Worm (Caenorhabditis elegans) whole organism, L2 larva: ENCODE measurements around the gene scd-2.
A peak's percentile ranks its signal among the peaks of the same experiment; 100 is the strongest.

Source experiments
- F13H6.1 ChIP-seq: sonication (generic microtip); optimal IDR thresholded peaks from 2 replicates; lab custom pipeline; 2016; ENCODE audit warnings: missing genetic modification characterization, missing compliant biosample characterization
- alr-1 ChIP-seq: fragments of 150-350 bp; optimal IDR thresholded peaks from 2 replicates; lab custom pipeline; 2014; ENCODE audit warnings: missing biosample characterization, missing genetic modification characterization
- aly-2 ChIP-seq: fragments of 150-350 bp; optimal IDR thresholded peaks from 2 replicates; lab custom pipeline; 2014; ENCODE audit warnings: missing biosample characterization, missing genetic modification characterization
- ama-1 ChIP-seq: fragments of 150-350 bp; optimal IDR thresholded peaks from 2 replicates; lab custom pipeline; 2018; ENCODE audit warnings: inconsistent platforms
- crh-2 ChIP-seq: sonication (generic microtip); optimal IDR thresholded peaks from 2 replicates; lab custom pipeline; 2017; ENCODE audit warnings: missing biosample characterization, missing genetic modification characterization
- dmd-4 ChIP-seq: sonication (generic microtip); optimal IDR thresholded peaks from 2 replicates; lab custom pipeline; 2017; ENCODE audit warnings: missing biosample characterization, missing genetic modification characterization
- egl-27 ChIP-seq: sonication (generic microtip); optimal IDR thresholded peaks from 3 replicates; lab custom pipeline; 2017; ENCODE audit warnings: missing biosample characterization, missing genetic modification reagents, missing genetic modification characterization
- elt-1 ChIP-seq: fragments of 150-350 bp; optimal IDR thresholded peaks from 2 replicates; lab custom pipeline; 2014; ENCODE audit warnings: missing biosample characterization, missing genetic modification characterization
- elt-3 ChIP-seq: sonication (generic microtip); optimal IDR thresholded peaks from 2 replicates; lab custom pipeline; 2017; ENCODE audit warnings: missing biosample characterization, missing genetic modification characterization
- fos-1 ChIP-seq: fragments of 150-350 bp; optimal IDR thresholded peaks from 2 replicates; lab custom pipeline; 2014; ENCODE audit warnings: missing biosample characterization, missing genetic modification characterization
- gmeb-1 ChIP-seq: fragments of 150-350 bp; optimal IDR thresholded peaks from 2 replicates; lab custom pipeline; 2014; ENCODE audit warnings: missing biosample characterization, missing genetic modification characterization
- lin-11 ChIP-seq: fragments of 150-350 bp; sonication (generic microtip); optimal IDR thresholded peaks from 2 replicates; lab custom pipeline; 2014; ENCODE audit warnings: missing biosample characterization, missing genetic modification characterization, inconsistent platforms, mixed read lengths
- lin-13 ChIP-seq: fragments of 150-350 bp; optimal IDR thresholded peaks from 2 replicates; lab custom pipeline; 2014; ENCODE audit warnings: missing biosample characterization, missing genetic modification reagents, missing genetic modification characterization
- lin-39 ChIP-seq: fragments of 150-350 bp; optimal IDR thresholded peaks from 2 replicates; lab custom pipeline; 2014; ENCODE audit warnings: missing biosample characterization, missing genetic modification reagents, missing genetic modification characterization
- lsy-2 ChIP-seq, 2 experiments: fragments of 150-350 bp in 1 of 2; sonication (generic microtip) in 1 of 2; optimal IDR thresholded peaks; 2 replicates each; lab custom pipeline; 2014 to 2017; ENCODE audit warnings: missing biosample characterization in 2 of 2, missing genetic modification characterization in 2 of 2
- mab-5 ChIP-seq: fragments of 150-350 bp; optimal IDR thresholded peaks from 2 replicates; lab custom pipeline; 2014; ENCODE audit warnings: missing biosample characterization, missing genetic modification characterization
- mbf-1 ChIP-seq: sonication (generic microtip); optimal IDR thresholded peaks from 2 replicates; lab custom pipeline; 2017; ENCODE audit warnings: missing biosample characterization, missing genetic modification characterization
- mdl-1 ChIP-seq, 2 experiments: fragments of 150-350 bp in 1 of 2; sonication (generic microtip) in 1 of 2; optimal IDR thresholded peaks; 2 replicates each; lab custom pipeline; 2017; ENCODE audit warnings: missing biosample characterization in 2 of 2, missing genetic modification characterization in 2 of 2
- nhr-12 ChIP-seq: fragments of 150-350 bp; optimal IDR thresholded peaks from 2 replicates; lab custom pipeline; 2014; ENCODE audit warnings: missing biosample characterization, missing genetic modification characterization
- nhr-129 ChIP-seq: fragments of 150-350 bp; optimal IDR thresholded peaks from 2 replicates; lab custom pipeline; 2014; ENCODE audit warnings: missing biosample characterization, missing genetic modification characterization
- nhr-21 ChIP-seq: fragments of 150-350 bp; optimal IDR thresholded peaks from 2 replicates; lab custom pipeline; 2014; ENCODE audit warnings: missing biosample characterization, missing genetic modification characterization
- nhr-23 ChIP-seq: fragments of 150-350 bp; optimal IDR thresholded peaks from 2 replicates; lab custom pipeline; 2014; ENCODE audit warnings: missing biosample characterization, missing genetic modification reagents, missing genetic modification characterization
- nhr-237 ChIP-seq: fragments of 150-350 bp; optimal IDR thresholded peaks from 2 replicates; lab custom pipeline; 2014; ENCODE audit warnings: missing biosample characterization, missing genetic modification characterization
- nhr-25 ChIP-seq: fragments of 150-350 bp; sonication (generic microtip); optimal IDR thresholded peaks from 3 replicates; lab custom pipeline; 2014; ENCODE audit warnings: missing biosample characterization, missing genetic modification characterization
- nhr-6 ChIP-seq: fragments of 150-350 bp; optimal IDR thresholded peaks from 2 replicates; lab custom pipeline; 2014; ENCODE audit warnings: missing biosample characterization, missing genetic modification characterization
- peb-1 ChIP-seq: fragments of 150-350 bp; optimal IDR thresholded peaks from 2 replicates; lab custom pipeline; 2014; ENCODE audit warnings: missing biosample characterization, missing genetic modification characterization
- sem-4 ChIP-seq: fragments of 150-350 bp; optimal IDR thresholded peaks from 2 replicates; lab custom pipeline; 2014; ENCODE audit warnings: missing biosample characterization, missing genetic modification reagents, missing genetic modification characterization
- sma-3 ChIP-seq: sonication (generic microtip); optimal IDR thresholded peaks from 2 replicates; lab custom pipeline; 2016; ENCODE audit warnings: missing genetic modification reagents, missing genetic modification characterization, missing compliant biosample characterization
- sma-9 ChIP-seq, 2 experiments: fragments of 150-350 bp in 1 of 2; sonication (generic microtip) in 1 of 2; optimal IDR thresholded peaks; 2 replicates each; lab custom pipeline; 2014 to 2016; ENCODE audit warnings: missing genetic modification characterization in 2 of 2, mild to moderate bottlenecking in 1 of 2, missing biosample characterization in 1 of 2, missing compliant biosample characterization in 1 of 2, missing genetic modification reagents in 1 of 2, moderate library complexity in 1 of 2
- snpc-4 ChIP-seq: fragments of 150-350 bp; optimal IDR thresholded peaks from 2 replicates; lab custom pipeline; 2014; ENCODE audit warnings: missing biosample characterization, missing genetic modification characterization
- unc-39 ChIP-seq: fragments of 150-350 bp; optimal IDR thresholded peaks from 2 replicates; lab custom pipeline; 2014; ENCODE audit warnings: missing biosample characterization, missing genetic modification characterization
- unc-62 ChIP-seq: fragments of 150-350 bp; optimal IDR thresholded peaks from 2 replicates; lab custom pipeline; 2014; ENCODE audit warnings: missing biosample characterization, missing genetic modification reagents, missing genetic modification characterization
- ztf-1 ChIP-seq: fragments of 200-800 bp; sonication (Bioruptor generic); conservative IDR thresholded peaks from 2 replicates; pipeline ENCODE4 v1.3.6; 2022; ENCODE audit warnings: missing genetic modification characterization, missing compliant biosample characterization

scd-2 gene

DNA sequence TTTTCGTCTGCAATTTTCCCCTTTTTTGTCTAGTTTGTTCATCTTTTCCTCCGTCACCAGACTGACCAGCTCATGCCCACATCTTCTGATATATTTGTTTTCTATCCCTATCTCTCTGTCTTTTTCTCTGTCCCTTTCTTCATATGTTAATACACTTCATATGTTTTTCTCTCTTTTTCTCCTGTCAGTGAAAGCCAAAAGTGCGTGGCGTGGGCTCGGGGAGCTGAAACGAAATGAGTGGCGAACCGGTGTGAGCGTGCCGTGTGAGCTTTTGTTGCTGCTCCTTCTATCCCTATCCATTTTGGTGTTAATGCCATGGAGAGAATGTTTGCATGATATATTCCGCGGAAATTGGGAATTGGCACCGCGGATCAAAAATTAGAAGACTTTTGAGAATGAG lies 1.2 kb upstream of the scd-2 start:
- TF ChIP-seq unc-62 (GFP tag; lab: Kevin White, UChicago) = no peak
- no peak for TF ChIP-seq lin-11 (tag; lab: Kevin White, UChicago)
- TF ChIP-seq nhr-25 = no peak
- TF ChIP-seq nhr-21 (tag; lab: Kevin White, UChicago) = no peak
- no peak for TF ChIP-seq peb-1 (tag; lab: Kevin White, UChicago)
- TF ChIP-seq dmd-4 (tag; lab: Kevin White, UChicago) = no peak
- TF ChIP-seq egl-27 (tag; lab: Kevin White, UChicago) = no peak
- TF ChIP-seq nhr-23 (tag; lab: Kevin White, UChicago) = no peak
- TF ChIP-seq fos-1 (tag; lab: Kevin White, UChicago) = no peak
- TF ChIP-seq lin-39 (tag; lab: Kevin White, UChicago) = no peak
- no peak for TF ChIP-seq nhr-12 (tag; lab: Kevin White, UChicago)
- TF ChIP-seq unc-39 (tag; lab: Kevin White, UChicago) = no peak
- no peak for TF ChIP-seq nhr-129 (tag; lab: Kevin White, UChicago)
- TF ChIP-seq elt-3 (tag; lab: Kevin White, UChicago) = no peak

DNA sequence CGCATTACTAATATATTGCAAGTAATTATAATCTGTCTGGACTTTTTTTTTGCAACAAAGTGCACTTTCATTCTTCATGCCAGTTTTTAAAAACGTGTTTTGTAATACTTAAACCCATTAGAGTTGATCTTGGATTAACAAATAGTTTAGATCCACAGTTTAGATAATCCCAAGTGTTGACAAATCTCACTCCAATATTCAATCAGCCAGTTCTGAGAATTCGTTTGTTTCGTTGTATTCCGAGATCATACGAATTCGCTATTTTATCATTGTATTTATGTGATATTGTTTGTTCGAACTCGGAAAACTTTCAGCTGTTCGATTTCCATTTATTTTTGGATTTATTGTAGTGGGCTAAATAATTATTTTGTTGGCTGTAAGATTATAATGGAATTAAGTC lies 12.8 kb downstream of the scd-2 start:
- TF ChIP-seq sma-9 (GFP tag; optimal IDR thresholded peaks at IDR 0.05; lab: Kevin White, UChicago) = peak; percentile 30
- no peak for TF ChIP-seq sma-9 (tag; optimal IDR thresholded peaks at IDR 0.05; lab: Kevin White, UChicago)
- no peak for TF ChIP-seq mab-5 (tag; lab: Kevin White, UChicago)
- no peak for TF ChIP-seq mbf-1 (tag; lab: Kevin White, UChicago)

DNA sequence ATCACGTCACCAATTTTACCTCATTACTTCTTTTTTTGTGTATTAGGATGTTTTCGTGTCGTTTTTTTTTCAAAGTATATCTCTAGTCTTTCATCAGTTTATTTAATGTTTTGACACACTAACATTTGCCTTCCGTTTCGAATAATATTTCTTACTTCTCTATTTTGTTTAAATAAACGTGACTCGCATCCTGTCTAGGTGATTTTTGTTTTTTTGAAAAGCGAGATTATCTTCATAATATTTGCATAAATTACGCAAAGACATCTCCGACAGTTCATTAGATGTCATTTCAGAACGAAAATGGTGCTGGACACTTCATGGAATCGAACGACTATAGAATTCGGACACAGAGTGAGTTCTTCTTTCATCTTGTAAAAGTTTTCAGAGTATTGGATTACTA lies 16.3 kb downstream of the scd-2 start, which contains the start of gene T10H9.1:
Gene T10H9.1, plus strand, starts transcription at position 301 of the 400 bp plus-strand sequence.
- TF ChIP-seq snpc-4 (tag; lab: Kevin White, UChicago) (no peak), nhr-237 (tag; lab: Kevin White, UChicago) (no peak), nhr-12 (tag; lab: Kevin White, UChicago) (no peak)

DNA sequence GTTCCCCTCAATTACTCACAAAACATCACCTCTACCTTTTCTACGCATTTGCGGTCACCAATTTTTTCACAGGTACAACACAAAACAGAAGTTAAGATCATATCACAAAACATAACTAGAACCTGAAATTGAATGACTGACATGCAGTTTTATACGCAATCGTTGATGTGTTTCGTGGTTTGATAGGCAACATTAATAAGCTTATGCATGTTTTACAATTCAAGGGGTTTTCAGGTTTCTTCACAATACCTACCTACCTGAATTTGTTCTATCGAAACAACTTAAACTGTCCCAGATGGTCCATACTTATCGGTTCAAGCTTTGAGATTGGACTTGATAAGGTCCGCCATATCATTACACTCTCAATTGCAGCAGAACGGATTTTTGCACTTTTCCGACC lies 17.5 kb downstream of the scd-2 start:
- no peak for TF ChIP-seq sma-9 (GFP tag; optimal IDR thresholded peaks at IDR 0.05; lab: Kevin White, UChicago)
- TF ChIP-seq sma-9 (tag; optimal IDR thresholded peaks at IDR 0.05; lab: Kevin White, UChicago) = no peak
- no peak for TF ChIP-seq lsy-2 (tag; optimal IDR thresholded peaks at IDR 0.05; lab: Kevin White, UChicago)
- no peak for TF ChIP-seq aly-2

DNA sequence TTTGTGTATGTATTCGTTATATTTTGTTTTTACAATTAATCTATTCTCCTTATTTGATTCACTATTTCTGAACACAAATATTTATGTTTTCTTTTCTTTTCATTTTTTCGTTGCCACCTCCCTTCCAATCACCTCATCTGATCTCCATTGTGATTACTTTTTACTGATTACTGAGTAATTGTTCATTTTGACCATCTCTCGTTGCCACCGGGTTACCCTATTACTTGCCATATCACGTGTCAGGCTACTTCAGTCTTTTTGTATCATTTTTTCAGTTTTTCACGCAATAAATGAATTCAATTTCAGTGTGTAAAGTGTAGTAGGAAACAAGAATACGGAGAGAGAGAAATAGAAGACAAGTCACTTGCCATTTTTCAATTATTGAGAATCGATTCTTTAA lies 19.0 kb downstream of the scd-2 start, which contains the start of gene T10H9.8:
Gene T10H9.8, plus strand, starts transcription at position 301 of the 400 bp plus-strand sequence.
- TF ChIP-seq ama-1 (no peak), ztf-1 (GFP tag; lab: Robert Waterston, UW) (no peak), mdl-1 (tag; optimal IDR thresholded peaks at IDR 0.05; lab: Kevin White, UChicago) (no peak), gmeb-1 (tag; lab: Kevin White, UChicago) (no peak), lsy-2 (tag; optimal IDR thresholded peaks at IDR 0.05; lab: Kevin White, UChicago) (no peak), F13H6.1 (no peak), sma-3 (GFP tag; lab: Kevin White, UChicago) (no peak), nhr-6 (tag; lab: Kevin White, UChicago) (no peak), crh-2 (no peak)

DNA sequence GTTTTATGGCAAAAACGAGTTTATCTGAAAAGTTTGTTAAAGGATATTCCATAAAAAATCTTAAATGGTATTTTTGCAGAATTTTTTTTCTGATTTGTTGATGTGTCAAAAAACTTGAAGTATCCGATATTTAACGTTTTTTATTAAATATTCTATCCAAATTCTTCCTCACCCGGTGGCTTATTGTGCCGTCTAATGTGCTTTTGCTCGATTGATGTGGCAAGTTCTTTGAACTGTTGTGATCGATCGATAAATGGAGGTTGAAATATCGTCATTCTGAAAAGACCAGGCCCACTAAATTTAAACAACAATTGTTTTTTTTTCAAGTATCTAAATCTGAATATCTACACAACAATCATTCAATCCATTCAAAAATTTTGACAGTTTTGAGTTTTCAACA lies 22.1 kb downstream of the scd-2 start, which contains the start of gene syx-18:
Gene syx-18, minus strand, starts transcription at position 276 of the 400 bp plus-strand sequence.
- TF ChIP-seq lin-13 (GFP tag; lab: Kevin White, UChicago) (peak; percentile 19), alr-1 (tag; lab: Kevin White, UChicago) (no peak), nhr-25 (peak; percentile 6), sem-4 (peak; percentile 25), elt-1 (tag; lab: Kevin White, UChicago) (no peak)
